Fruit fly (Drosophila melanogaster): ENCODE results near the gene Ibf1.

DNA sequence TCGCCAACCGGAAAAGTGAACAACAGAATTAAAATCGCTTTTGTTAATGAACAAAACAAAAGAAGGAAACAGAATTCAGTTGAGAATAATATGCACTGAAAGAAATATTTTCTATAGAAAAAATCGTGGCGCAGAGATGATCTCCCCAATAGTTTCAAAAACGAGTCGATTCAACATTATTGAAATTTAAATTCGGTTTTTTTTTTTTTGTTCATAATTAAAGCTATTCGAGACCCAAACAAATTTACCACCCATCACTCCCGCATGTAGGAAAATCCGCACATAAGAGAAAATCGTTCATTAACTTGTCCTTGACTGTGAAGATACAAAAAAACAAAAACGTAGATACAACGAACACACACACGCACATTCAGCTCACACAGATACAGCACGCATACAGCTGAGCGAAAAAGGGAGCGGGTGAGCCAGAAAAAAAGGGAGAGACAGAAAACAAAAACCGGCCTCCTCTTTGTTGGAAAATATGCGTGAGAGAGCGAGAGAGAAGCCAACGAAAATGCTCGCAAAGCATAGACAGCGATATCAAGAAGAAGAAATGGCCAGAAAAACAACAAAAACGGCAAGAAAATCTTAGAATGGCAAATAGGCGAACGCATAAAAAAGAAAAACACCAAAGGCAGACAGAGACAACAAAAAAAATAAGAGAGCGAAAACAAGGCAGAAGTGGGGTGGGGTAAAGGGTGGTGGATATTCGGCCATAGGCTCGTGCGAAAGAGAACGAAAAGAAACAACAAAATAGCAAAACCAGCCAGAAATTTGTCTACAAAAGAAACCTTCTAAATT lies 38.5 kb upstream of the Ibf1 start:
- TF ChIP-seq CG5953 (GFP tag; IDR thresholded peaks at IDR 0.05) (no peak), tap (tag; optimal IDR thresholded peaks at IDR 0.05) (no peak), CG10209 (GFP tag; optimal IDR thresholded peaks at IDR 0.05) (peak; percentile 37), unpg (GFP tag; optimal IDR thresholded peaks at IDR 0.05) (peak; percentile 36), CG4360 (GFP tag; IDR thresholded peaks at IDR 0.05) (peak; percentile 86), ac (GFP tag; optimal IDR thresholded peaks at IDR 0.05) (no peak), HLH4C (GFP tag; IDR thresholded peaks at IDR 0.05; ENCODE audit: partially characterized antibody) (no peak), CG13287 (GFP tag; IDR thresholded peaks at IDR 0.05; ENCODE audit: partially characterized antibody) (peak; percentile 60)
